Worm (Caenorhabditis elegans): Measurements from ENCODE around the gene T21C9.6.

The T21C9.6 gene

DNA sequence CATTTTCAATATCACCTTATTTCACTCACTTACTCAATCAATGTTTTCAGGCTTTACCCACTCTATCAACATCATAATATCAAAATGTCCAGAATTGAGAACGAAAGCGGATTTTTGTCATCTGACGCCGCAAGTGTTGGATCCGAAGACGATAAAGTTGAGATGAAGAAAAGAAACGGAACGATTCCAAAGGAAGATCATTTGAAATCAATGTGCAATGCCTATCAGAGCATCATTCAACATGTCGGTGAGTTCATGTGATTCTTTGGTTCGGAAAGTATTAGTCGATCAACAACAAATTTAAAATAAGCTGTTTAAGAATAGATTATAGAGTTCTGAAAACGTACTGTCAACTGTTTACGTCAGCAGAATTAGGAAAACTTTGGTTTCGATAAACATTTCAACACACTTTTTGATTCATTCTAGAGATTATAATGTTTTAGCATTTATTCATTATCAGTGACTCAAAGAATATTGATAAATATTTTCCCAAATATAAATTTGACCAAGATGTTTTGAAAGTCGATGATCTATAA is 16.8 kb upstream of the T21C9.6 start, which contains the start of gene cat-4:
TSS of gene cat-4 (plus strand) at position 51 of the 536 bp plus-strand sequence.
- no peak for TF ChIP-seq ceh-40 (GFP tag; IDR thresholded peaks at IDR 0.05)
- no peak for TF ChIP-seq K11D2.4 (GFP tag; IDR thresholded peaks at IDR 0.05)
- TF ChIP-seq nhr-80 (tag; optimal IDR thresholded peaks at IDR 0.05) = peak; percentile 31
- no peak for TF ChIP-seq ztf-18 (tag; optimal IDR thresholded peaks at IDR 0.05)

DNA sequence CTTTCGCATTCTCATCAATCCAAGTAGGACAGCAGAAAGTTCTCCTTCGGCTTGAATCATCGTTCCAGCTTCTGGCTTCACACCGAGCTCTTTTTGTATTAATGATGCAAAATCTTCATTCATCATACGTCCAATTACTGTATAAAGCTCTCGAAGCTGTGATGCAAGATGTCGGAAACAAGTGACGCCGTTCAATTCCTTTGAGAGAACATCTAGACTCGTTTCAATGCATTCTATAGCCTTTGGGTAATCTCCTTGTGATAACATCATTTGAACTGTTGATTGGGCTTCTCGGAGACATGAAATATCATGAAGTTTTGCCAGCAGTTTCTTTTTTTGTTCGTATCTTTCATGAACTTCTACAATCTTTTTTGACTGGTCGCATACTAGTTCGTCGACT is 13.2 kb upstream of the T21C9.6 start:
- TF ChIP-seq die-1 (tag; optimal IDR thresholded peaks at IDR 0.05) (no peak), nhr-120 (GFP tag; IDR thresholded peaks at IDR 0.05) (no peak), aptf-2 (GFP tag; conservative IDR thresholded peaks at IDR 0.05) (no peak), ztf-26 (tag; optimal IDR thresholded peaks at IDR 0.05) (no peak), lir-1 (GFP tag; conservative IDR thresholded peaks at IDR 0.05) (no peak), ama-1 (optimal IDR thresholded peaks at IDR 0.05) (no peak), ama-1 (GFP tag; optimal IDR thresholded peaks at IDR 0.05) (no peak), mxl-1 (tag; optimal IDR thresholded peaks at IDR 0.05) (no peak), lsl-1 (GFP tag; optimal IDR thresholded peaks at IDR 0.05) (no peak)

DNA sequence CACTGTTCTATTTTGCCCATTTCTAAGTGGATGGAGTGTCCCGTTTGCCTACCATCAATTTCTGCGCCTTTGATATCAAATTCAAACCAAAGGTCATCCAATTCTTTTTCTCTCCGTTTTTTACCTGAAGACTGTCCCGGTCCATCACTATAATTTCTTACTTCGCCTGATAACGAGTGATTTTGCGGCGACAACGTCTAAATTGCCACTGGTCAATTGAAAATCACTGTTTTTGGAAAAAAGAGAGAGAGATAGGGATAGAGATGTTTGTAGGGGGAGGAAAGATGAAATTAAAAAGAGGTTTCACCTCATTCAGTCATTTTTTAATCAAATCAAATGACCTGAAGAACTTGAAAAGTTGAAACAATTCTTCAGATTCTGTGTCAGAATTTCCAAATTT is 10.2 kb upstream of the T21C9.6 start:
- TF ChIP-seq nhr-80 (tag; optimal IDR thresholded peaks at IDR 0.05) (no peak), die-1 (tag; optimal IDR thresholded peaks at IDR 0.05) (no peak), F33H1.4 (GFP tag; IDR thresholded peaks at IDR 0.05) (no peak), pbrm-1 (GFP tag; IDR thresholded peaks at IDR 0.05) (no peak), hmg-1.2 (GFP tag; IDR thresholded peaks at IDR 0.05) (no peak), K11D2.4 (GFP tag; IDR thresholded peaks at IDR 0.05) (no peak)

DNA sequence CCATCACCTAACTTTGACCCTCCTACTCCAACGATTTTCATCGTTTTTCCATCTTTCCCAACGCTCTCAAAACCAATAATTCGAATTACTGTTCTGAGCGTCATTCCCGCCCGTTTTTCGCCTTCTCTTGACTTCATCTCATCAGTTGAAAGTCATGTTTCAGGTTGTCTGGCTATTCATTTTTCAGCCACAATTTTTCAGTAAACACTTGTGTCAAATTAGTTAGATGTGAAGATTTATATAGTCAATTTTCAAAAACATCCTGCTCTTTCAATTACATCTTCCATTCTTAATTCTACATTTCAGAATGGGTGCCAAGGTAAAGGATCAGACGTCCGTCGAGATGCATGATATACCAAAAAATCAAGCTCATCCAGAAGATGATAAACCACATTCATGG is 9.1 kb upstream of the T21C9.6 start, which contains the start of gene del-6:
TSS of gene del-6 (plus strand) at position 301 of the 400 bp plus-strand sequence.
- no peak for TF ChIP-seq tbp1 (GFP tag; optimal IDR thresholded peaks at IDR 0.05)
- no peak for TF ChIP-seq ztf-22 (GFP tag; optimal IDR thresholded peaks at IDR 0.05)
- no peak for TF ChIP-seq madf-10 (tag; optimal IDR thresholded peaks at IDR 0.05)
- TF ChIP-seq snpc-1.1 (tag; optimal IDR thresholded peaks at IDR 0.05; ENCODE audit: insufficient read depth) = no peak
- no peak for TF ChIP-seq unc-130 (GFP tag; optimal IDR thresholded peaks at IDR 0.05)
- TF ChIP-seq nhr-120 (GFP tag; IDR thresholded peaks at IDR 0.05) = no peak

DNA sequence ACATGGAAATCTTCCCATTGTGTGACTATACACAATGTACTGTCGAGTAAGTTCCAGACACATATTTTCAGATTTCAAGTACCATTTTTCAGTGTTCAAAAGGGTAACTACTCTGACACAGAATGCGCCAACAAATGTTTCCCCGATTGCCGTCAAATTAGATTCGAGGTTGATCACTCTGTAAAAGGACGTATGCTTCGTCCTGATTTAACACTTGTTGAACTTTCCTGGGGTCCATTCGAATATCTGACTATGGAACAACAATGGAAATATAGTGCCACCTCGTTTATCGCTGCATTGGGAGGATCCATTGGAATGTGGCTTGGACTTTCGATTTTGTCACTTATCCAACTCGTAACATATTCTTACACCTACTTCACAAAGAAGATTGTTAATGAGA is 7.5 kb upstream of the T21C9.6 start:
- TF ChIP-seq pbrm-1 (GFP tag; IDR thresholded peaks at IDR 0.05) = no peak
- no peak for TF ChIP-seq gei-17 (GFP tag; optimal IDR thresholded peaks at IDR 0.05)
- TF ChIP-seq efl-1 (GFP tag; optimal IDR thresholded peaks at IDR 0.05) = no peak
- no peak for TF ChIP-seq fkh-3 (tag; optimal IDR thresholded peaks at IDR 0.05)
- TF ChIP-seq hsf-1 (GFP tag; IDR thresholded peaks at IDR 0.05) = no peak
- TF ChIP-seq ztf-18 (tag; optimal IDR thresholded peaks at IDR 0.05) = no peak
- no peak for TF ChIP-seq lin-54 (GFP tag; optimal IDR thresholded peaks at IDR 0.05)
- no peak for TF ChIP-seq egl-44 (GFP tag; IDR thresholded peaks at IDR 0.05)
- TF ChIP-seq atf-7 (tag; optimal IDR thresholded peaks at IDR 0.05) = no peak
- TF ChIP-seq nfya-2 (GFP tag; IDR thresholded peaks at IDR 0.05) = no peak
- TF ChIP-seq chd-7 (tag; optimal IDR thresholded peaks at IDR 0.05) = no peak
- TF ChIP-seq B0261.1 (tag; optimal IDR thresholded peaks at IDR 0.05) = no peak
- TF ChIP-seq lin-35 (GFP tag; optimal IDR thresholded peaks at IDR 0.05) = no peak
- TF ChIP-seq F52B5.7 (tag; optimal IDR thresholded peaks at IDR 0.05) = no peak
- TF ChIP-seq nhr-27 (tag; optimal IDR thresholded peaks at IDR 0.05) = no peak
